Worm (Caenorhabditis elegans) whole organism, midembryonic: ENCODE results near the gene skr-17.

ENCODE experiments used
- T22C8.4 ChIP-seq: fragments of 200-800 bp; sonication (Bioruptor generic); IDR thresholded peaks from 2 replicates; pipeline ENCODE4 v1.3.6; 2022; ENCODE audit warnings: missing genetic modification characterization, missing compliant biosample characterization
- cog-1 ChIP-seq: sonication (generic microtip); optimal IDR thresholded peaks from 2 replicates; lab custom pipeline; 2016; ENCODE audit warnings: missing genetic modification characterization, missing compliant biosample characterization
- flt-1 ChIP-seq: fragments of 200-800 bp; sonication (Bioruptor generic); IDR thresholded peaks from 2 replicates; pipeline ENCODE4 v1.3.6; 2022; ENCODE audit warnings: missing genetic modification characterization, missing compliant biosample characterization
- klf-2 ChIP-seq: fragments of 200-800 bp; sonication (Bioruptor generic); conservative IDR thresholded peaks from 2 replicates; pipeline ENCODE4 v1.3.6; 2022; ENCODE audit warnings: missing genetic modification reagents, missing genetic modification characterization, missing compliant biosample characterization
- med-1 ChIP-seq: sonication (generic microtip); optimal IDR thresholded peaks from 2 replicates; lab custom pipeline; 2017; ENCODE audit warnings: missing genetic modification characterization, mild to moderate bottlenecking, missing compliant biosample characterization, antibody characterized with exemption, missing genetic modification reagents; ENCODE audit not compliant: insufficient read depth
- ref-1 ChIP-seq: fragments of 200-800 bp; sonication (Bioruptor generic); conservative IDR thresholded peaks from 2 replicates; pipeline ENCODE4 v1.3.6; 2022; ENCODE audit warnings: missing genetic modification reagents, missing genetic modification characterization, missing compliant biosample characterization
- tab-1 ChIP-seq: fragments of 200-800 bp; sonication (Bioruptor generic); IDR thresholded peaks from 2 replicates; pipeline ENCODE4 v1.3.6; 2022; ENCODE audit warnings: missing genetic modification characterization, missing compliant biosample characterization
- ztf-23 ChIP-seq: fragments of 200-800 bp; sonication (Bioruptor generic); IDR thresholded peaks from 2 replicates; pipeline ENCODE4 v1.3.6; 2022; ENCODE audit warnings: missing genetic modification reagents, missing genetic modification characterization, missing compliant biosample characterization
- ztf-29 ChIP-seq: fragments of 200-800 bp; sonication (Bioruptor generic); IDR thresholded peaks from 2 replicates; pipeline ENCODE4 v1.3.6; 2022; ENCODE audit warnings: missing genetic modification reagents, missing genetic modification characterization, missing compliant biosample characterization

The skr-17 gene

DNA sequence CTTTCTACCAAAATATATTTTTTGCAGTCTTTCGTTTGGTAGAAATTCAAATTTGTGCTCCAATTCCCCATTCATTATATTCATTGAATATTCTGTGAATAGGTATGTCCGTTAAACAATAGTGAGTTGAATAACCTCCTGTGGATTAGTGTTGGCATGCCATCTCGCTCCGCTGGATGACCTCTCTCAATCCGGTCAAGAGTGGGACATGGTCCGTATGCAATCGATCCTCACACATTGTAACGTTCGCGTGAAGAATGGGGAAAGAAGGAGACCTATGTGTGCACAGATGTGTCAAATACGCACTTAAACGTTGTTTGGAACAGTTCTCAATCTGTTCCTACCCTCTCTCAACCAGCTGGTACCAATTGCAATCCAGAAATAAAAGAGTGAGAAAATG lies 29.9 kb downstream of the skr-17 start:
- TF ChIP-seq ztf-23 (GFP tag; lab: Robert Waterston, UW) (no peak), ztf-29 (GFP tag; lab: Robert Waterston, UW) (no peak), cog-1 (tag; lab: Kevin White, UChicago) (no peak), flt-1 (no peak), T22C8.4 (GFP tag; lab: Robert Waterston, UW) (0 out of 2 replicates have a peak, but pooled peaks have one; percentile 25), tab-1 (GFP tag; lab: Robert Waterston, UW) (no peak), med-1 (no peak)

DNA sequence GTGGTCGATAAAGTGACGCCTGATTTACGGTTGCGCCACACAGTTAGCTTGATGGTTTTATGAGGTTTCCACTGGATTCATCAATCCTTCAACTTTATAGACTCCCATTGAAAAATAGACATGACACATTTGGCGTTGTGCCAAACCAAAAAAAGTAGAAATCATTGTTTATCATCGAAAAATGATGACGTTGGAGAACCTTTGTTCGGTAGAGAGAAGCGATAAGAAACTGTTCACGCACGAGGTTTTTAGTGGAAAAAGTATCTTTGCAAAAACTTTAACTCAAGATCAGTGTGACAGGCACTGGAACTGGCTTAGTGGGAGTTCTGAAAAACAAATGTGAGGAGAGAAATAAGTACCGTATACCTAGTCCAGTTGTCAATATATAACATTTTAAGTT lies 30.3 kb downstream of the skr-17 start:
- TF ChIP-seq T22C8.4 (GFP tag; lab: Robert Waterston, UW) (no peak), ztf-29 (GFP tag; lab: Robert Waterston, UW) (no peak), tab-1 (GFP tag; lab: Robert Waterston, UW) (no peak), cog-1 (tag; lab: Kevin White, UChicago) (no peak), ref-1 (GFP tag; lab: Robert Waterston, UW) (no peak), ztf-23 (GFP tag; lab: Robert Waterston, UW) (no peak), med-1 (no peak), flt-1 (no peak), klf-2 (no peak)

DNA sequence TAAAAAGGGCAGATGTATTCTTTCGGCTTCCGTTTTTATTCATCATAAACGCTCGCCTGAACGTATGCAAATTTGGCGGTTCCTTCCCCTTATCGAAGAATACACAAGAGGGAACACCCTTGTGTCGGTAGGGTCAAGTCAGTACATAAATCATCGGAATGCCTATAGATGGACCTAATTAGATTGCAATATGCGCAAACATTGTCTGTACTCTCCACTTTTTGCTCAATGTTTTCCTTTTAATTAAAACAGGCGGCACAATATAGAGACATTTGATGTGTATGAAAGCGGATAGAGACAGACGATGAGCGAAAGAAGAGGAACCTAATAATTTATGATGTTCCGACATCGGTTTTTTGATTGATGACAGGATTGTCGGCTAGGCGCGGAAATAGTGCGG lies 30.9 kb downstream of the skr-17 start:
- 0 out of 2 replicates have a peak, but pooled peaks have one; percentile 32 for TF ChIP-seq tab-1 (GFP tag; lab: Robert Waterston, UW)
- no peak for TF ChIP-seq flt-1
- TF ChIP-seq cog-1 (tag; lab: Kevin White, UChicago) = peak; percentile 57
- no peak for TF ChIP-seq ztf-23 (GFP tag; lab: Robert Waterston, UW)
- TF ChIP-seq med-1 = no peak
- TF ChIP-seq T22C8.4 (GFP tag; lab: Robert Waterston, UW) = no peak
- TF ChIP-seq ref-1 (GFP tag; lab: Robert Waterston, UW) = no peak
- no peak for TF ChIP-seq ztf-29 (GFP tag; lab: Robert Waterston, UW)
- no peak for TF ChIP-seq klf-2

DNA sequence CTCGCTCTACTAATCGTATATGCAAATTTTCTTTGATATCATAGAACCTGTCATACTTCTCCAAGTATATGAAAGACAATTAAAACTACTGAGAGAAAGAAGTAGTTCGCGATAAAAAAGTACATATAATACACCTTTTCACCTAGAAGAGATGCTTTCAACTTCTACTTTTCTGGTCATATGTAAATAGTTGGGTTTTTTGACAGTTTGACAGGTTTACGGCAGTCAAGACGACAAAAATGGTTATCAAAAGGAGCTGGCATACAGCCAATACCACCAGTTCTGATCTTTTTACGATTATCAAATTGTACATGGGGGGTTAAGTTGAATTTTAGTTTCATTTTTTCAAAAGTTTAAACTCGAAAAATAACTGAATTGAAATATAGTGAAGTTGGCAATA lies 31.6 kb downstream of the skr-17 start:
- TF ChIP-seq ztf-23 (GFP tag; lab: Robert Waterston, UW) (no peak), tab-1 (GFP tag; lab: Robert Waterston, UW) (no peak), med-1 (no peak), ref-1 (GFP tag; lab: Robert Waterston, UW) (no peak), ztf-29 (GFP tag; lab: Robert Waterston, UW) (no peak), T22C8.4 (GFP tag; lab: Robert Waterston, UW) (no peak), flt-1 (no peak), klf-2 (no peak), cog-1 (tag; lab: Kevin White, UChicago) (no peak)

DNA sequence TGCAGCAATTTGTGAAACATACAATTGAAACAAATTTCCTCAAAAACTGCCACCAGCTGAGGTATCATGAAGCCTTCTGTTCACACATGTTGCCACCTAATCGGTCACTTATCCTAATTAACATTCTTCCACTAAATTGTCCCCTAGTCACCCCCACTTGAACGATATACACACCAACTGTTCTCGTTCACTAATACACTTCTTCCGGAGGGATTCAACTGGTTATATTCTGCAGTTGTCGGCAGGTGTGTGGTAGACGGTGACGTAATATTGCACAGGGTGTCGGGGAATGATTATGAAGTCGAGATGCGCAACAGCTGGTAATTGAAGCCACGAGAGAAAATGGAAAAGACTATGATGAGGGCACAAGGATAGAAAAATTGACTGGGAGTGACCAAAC lies 32.1 kb downstream of the skr-17 start:
- no peak for TF ChIP-seq T22C8.4 (GFP tag; lab: Robert Waterston, UW)
- no peak for TF ChIP-seq med-1
- no peak for TF ChIP-seq ref-1 (GFP tag; lab: Robert Waterston, UW)
- no peak for TF ChIP-seq tab-1 (GFP tag; lab: Robert Waterston, UW)

DNA sequence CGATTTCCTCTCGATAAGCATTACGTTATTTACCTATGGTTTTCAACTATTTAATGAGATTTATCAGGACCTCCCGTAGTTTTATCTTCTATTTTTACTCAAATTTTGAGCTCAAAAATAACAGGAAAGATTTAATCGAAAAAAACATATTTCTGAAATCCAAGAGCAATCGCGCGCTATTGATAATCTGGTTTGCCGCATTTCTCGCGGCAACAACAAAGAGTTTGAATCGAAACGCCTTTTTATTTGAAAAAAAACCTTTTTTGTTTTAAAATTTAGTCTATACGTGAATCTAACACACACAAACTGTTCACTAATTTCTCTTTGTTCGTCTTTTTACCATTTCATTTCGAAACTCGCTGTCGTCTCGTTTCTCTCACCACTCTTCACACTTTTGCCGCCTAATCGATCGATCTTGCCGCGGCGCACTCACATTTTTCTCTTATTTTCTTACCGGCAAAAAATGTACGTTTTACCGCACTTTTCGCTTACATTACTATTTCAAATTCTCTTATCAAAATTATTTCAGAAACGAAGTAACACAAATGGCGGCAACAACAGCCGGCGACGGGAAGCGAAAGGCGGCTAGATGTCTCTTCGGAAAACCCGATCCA lies 33.0 kb downstream of the skr-17 start, which contains the start of gene cki-2:
Gene cki-2, plus strand, starts transcription at position 337 of the 614 bp plus-strand sequence.
- TF ChIP-seq T22C8.4 (GFP tag; lab: Robert Waterston, UW) (peak; percentile 37; the same call in 1 of the 2 replicates), ref-1 (GFP tag; lab: Robert Waterston, UW) (no peak)

DNA sequence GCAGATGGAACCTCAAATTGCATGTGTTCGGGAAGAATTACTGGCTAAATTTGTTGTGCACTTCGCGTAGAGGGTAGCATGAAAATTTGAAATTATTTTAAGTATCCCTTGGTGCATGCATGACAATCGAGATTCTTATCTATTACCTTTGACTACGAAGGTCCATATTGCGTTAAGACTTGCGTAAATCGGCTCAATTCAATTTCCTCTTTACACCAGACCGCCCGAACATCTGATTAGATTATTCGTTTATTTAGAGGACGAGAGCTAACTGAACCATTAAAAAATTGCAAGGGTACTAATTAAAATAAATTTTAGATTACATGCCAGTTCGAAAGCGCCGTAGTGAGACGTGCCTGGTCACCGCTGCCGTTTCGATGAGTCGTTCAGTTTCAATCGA lies 34.3 kb downstream of the skr-17 start:
- TF ChIP-seq ztf-23 (GFP tag; lab: Robert Waterston, UW) = no peak

DNA sequence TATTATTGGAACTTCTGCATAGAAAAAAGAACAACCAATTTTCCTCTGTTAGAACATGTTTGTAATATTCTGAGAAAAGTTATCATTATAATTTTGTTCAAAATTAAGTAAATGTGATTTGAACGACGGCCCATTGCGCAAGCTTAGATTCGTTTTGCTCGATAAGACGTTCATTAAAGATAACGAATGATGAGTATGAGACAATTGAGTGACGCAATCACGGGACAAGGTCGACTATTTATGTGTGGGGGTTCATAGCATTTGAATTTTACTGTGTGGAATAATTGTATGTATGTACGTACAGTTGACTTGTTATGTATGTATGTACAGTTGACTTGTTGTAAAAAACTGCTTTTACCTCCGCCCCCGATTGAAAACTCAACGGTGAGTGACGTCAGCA lies 36.0 kb downstream of the skr-17 start:
- TF ChIP-seq ztf-29 (GFP tag; lab: Robert Waterston, UW) = no peak
- no peak for TF ChIP-seq ref-1 (GFP tag; lab: Robert Waterston, UW)
- no peak for TF ChIP-seq flt-1
- no peak for TF ChIP-seq tab-1 (GFP tag; lab: Robert Waterston, UW)
- no peak for TF ChIP-seq ztf-23 (GFP tag; lab: Robert Waterston, UW)
- no peak for TF ChIP-seq med-1
- TF ChIP-seq cog-1 (tag; lab: Kevin White, UChicago) = no peak

DNA sequence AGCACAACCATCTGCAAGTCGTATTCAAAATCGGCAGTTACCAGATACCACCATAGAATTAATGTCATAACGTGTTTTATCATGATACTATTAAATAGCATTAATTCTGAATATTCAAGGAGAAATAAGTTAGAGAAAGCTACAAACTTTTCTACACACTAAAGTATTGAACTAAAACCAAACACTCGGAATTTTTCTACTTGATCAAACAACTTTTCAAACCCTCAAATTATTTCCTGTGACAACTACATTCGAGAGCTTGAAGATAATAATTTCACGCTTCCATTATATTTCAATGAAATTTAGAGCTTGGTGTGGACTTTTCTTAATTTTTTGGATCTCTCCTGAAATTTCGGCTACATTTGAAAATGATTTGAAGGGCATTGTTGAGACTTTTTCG lies 39.1 kb downstream of the skr-17 start, which contains the start of gene irld-47:
Gene irld-47, minus strand, starts transcription at position 101 of the 400 bp plus-strand sequence.
- no peak for TF ChIP-seq tab-1 (GFP tag; lab: Robert Waterston, UW)
- TF ChIP-seq flt-1 = no peak
- TF ChIP-seq cog-1 (tag; lab: Kevin White, UChicago) = no peak
- TF ChIP-seq ztf-23 (GFP tag; lab: Robert Waterston, UW) = no peak
- no peak for TF ChIP-seq ztf-29 (GFP tag; lab: Robert Waterston, UW)

DNA sequence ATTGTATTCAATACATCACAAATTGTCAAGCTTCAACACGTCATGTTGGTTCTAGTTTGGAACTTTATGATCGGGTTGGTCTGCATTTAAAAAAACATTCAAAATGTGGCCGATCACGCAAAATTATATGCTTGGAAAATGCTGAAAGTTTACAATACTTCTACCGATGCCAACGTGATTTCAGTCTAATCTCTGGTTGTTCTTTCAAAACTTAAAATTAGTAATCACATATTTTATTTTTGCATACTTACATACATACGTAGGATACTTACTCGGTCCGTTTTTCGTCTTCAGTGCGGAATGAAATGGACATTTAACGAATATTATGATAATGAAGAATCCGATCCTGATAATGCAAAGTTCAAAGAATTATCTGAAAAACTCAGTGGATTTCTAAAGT lies 41.8 kb downstream of the skr-17 start, which contains the start of gene srw-62:
Gene srw-62, plus strand, starts transcription at position 301 of the 400 bp plus-strand sequence.
- TF ChIP-seq T22C8.4 (GFP tag; lab: Robert Waterston, UW) (no peak), ztf-23 (GFP tag; lab: Robert Waterston, UW) (no peak), klf-2 (no peak), med-1 (no peak), tab-1 (GFP tag; lab: Robert Waterston, UW) (no peak), ref-1 (GFP tag; lab: Robert Waterston, UW) (no peak), cog-1 (tag; lab: Kevin White, UChicago) (no peak), ztf-29 (GFP tag; lab: Robert Waterston, UW) (no peak), flt-1 (no peak)
